Worm (Caenorhabditis elegans): ENCODE results near the gene ceh-24.

ce11 chrV:13790117-13790516 is 22.9 kb upstream of the ceh-24 start:
- TF ChIP-seq him-1 (tag; optimal IDR thresholded peaks at IDR 0.05) (no peak), dao-5 (tag; optimal IDR thresholded peaks at IDR 0.05) (no peak)
